Fruit fly (Drosophila melanogaster): ENCODE measurements around the gene CG7824.

Gene CG7824

DNA sequence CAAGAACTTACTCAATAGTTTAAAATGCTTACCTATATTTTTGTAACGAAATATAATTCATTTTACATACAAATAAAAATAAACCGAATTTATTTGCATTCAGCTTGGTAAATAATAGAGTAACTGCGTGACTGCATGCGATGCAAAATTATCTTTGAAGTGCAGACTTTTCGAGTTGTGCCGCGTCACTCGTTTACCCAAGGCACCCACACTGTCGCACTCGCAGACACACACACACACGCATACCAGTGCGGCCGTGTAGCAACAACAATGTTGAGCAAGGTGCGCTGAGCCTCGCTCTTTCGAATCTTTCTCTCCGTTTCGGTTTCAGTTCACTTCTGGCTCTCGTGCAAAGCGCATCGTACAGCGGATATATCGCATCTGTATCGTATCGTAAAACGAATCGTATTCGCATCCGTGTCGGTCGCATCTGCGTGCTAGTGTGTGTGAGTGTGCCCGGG lies 18.0 kb upstream of the CG7824 start, which contains the start of gene CG31038 (continued):
- TF ChIP-seq CG30403 (GFP tag; optimal IDR thresholded peaks at IDR 0.05) (peak; percentile 7), grau (tag; optimal IDR thresholded peaks at IDR 0.05) (no peak), GATAe (GFP tag; conservative IDR thresholded peaks at IDR 0.05) (no peak), CG7372 (GFP tag; IDR thresholded peaks at IDR 0.05) (no peak), Drgx (GFP tag; IDR thresholded peaks at IDR 0.05) (peak; percentile 34; the same call in 1 of the 2 replicates), Xbp1 (GFP tag; optimal IDR thresholded peaks at IDR 0.05) (no peak), abd-A (tag; optimal IDR thresholded peaks at IDR 0.05) (no peak), CG1603 (tag; optimal IDR thresholded peaks at IDR 0.05) (peak; percentile 14), Nf-YB (GFP tag; optimal IDR thresholded peaks at IDR 0.05) (no peak), pb (GFP tag; optimal IDR thresholded peaks at IDR 0.05) (peak; percentile 8), ewg (GFP tag; optimal IDR thresholded peaks at IDR 0.05) (no peak), pho (GFP tag; optimal IDR thresholded peaks at IDR 0.05) (no peak), CG6765 (GFP tag; optimal IDR thresholded peaks at IDR 0.05) (no peak), CG30431 (GFP tag; optimal IDR thresholded peaks at IDR 0.05) (no peak), Antp (GFP tag; optimal IDR thresholded peaks at IDR 0.05) (no peak), Sox102F (GFP tag; optimal IDR thresholded peaks at IDR 0.05) (peak; percentile 10), jing (GFP tag; optimal IDR thresholded peaks at IDR 0.05) (no peak), CG2875 (GFP tag; optimal IDR thresholded peaks at IDR 0.05) (no peak), ara (GFP tag; IDR thresholded peaks at IDR 0.05) (peak; percentile 61; the same call in 1 of the 2 replicates), NK7.1 (GFP tag; optimal IDR thresholded peaks at IDR 0.05) (peak; percentile 1), mld (GFP tag; IDR thresholded peaks at IDR 0.05; ENCODE audit: partially characterized antibody) (no peak), CG2678 (tag; optimal IDR thresholded peaks at IDR 0.05) (peak; percentile 10), CG3847 (GFP tag; IDR thresholded peaks at IDR 0.05) (no peak), CG3065 (GFP tag; optimal IDR thresholded peaks at IDR 0.05) (no peak), CG2129 (GFP tag; IDR thresholded peaks at IDR 0.05; ENCODE audit: partially characterized antibody) (no peak), lbe (GFP tag; optimal IDR thresholded peaks at IDR 0.05) (peak; percentile 1), CG12659 (GFP tag; optimal IDR thresholded peaks at IDR 0.05) (no peak), lola (GFP tag; optimal IDR thresholded peaks at IDR 0.05) (no peak), CG42726 (GFP tag; IDR thresholded peaks at IDR 0.05; ENCODE audit: partially characterized antibody) (peak; percentile 63; the same call in 1 of the 2 replicates), CkIIα-i1 (GFP tag; IDR thresholded peaks at IDR 0.05) (no peak), CG10274 (GFP tag; optimal IDR thresholded peaks at IDR 0.05) (no peak), Nf-YC (tag; optimal IDR thresholded peaks at IDR 0.05) (no peak), CG10565 (GFP tag; optimal IDR thresholded peaks at IDR 0.05) (no peak), CG18476 (GFP tag; optimal IDR thresholded peaks at IDR 0.05) (no peak), CG8089 (GFP tag; optimal IDR thresholded peaks at IDR 0.05) (no peak), cad (GFP tag; optimal IDR thresholded peaks at IDR 0.05) (no peak), HLHmδ (GFP tag; optimal IDR thresholded peaks at IDR 0.05) (peak; percentile 89), exex (tag; optimal IDR thresholded peaks at IDR 0.05) (no peak), BEAF-32 (GFP tag; optimal IDR thresholded peaks at IDR 0.05) (peak; percentile 13), CG8478 (optimal IDR thresholded peaks at IDR 0.05) (no peak), ci (GFP tag; IDR thresholded peaks at IDR 0.05) (peak; percentile 84; the same call in 2 of the 3 replicates), Abd-B (GFP tag; optimal IDR thresholded peaks at IDR 0.05) (no peak), CG14667 (GFP tag; IDR thresholded peaks at IDR 0.05) (no peak), her (GFP tag; optimal IDR thresholded peaks at IDR 0.05) (peak; percentile 54), CG10147 (GFP tag; optimal IDR thresholded peaks at IDR 0.05) (no peak), CG16815 (GFP tag; optimal IDR thresholded peaks at IDR 0.05) (no peak), MESR4 (GFP tag; optimal IDR thresholded peaks at IDR 0.05) (peak; percentile 15), Sin3A (optimal IDR thresholded peaks at IDR 0.05) (no peak), onecut (GFP tag; IDR thresholded peaks at IDR 0.05) (no peak; the same call in 1 of the 2 replicates), Hr78 (GFP tag; optimal IDR thresholded peaks at IDR 0.05) (peak in 1 of 2 experiments; percentile 38), Rx (GFP tag; IDR thresholded peaks at IDR 0.05) (no peak)
